Worm (Caenorhabditis elegans) whole organism, L1 larva: ENCODE data around the gene B0495.7.

Source experiments
- C16A3.4 ChIP-seq: fragments of 150-350 bp; optimal IDR thresholded peaks from 2 replicates; lab custom pipeline; 2014; ENCODE audit warnings: missing biosample characterization, missing genetic modification characterization
- F16B12.6 ChIP-seq: fragments of 150-350 bp; optimal IDR thresholded peaks from 2 replicates; lab custom pipeline; 2014; ENCODE audit warnings: missing biosample characterization, missing genetic modification characterization
- aha-1 ChIP-seq: fragments of 150-350 bp; optimal IDR thresholded peaks from 2 replicates; lab custom pipeline; 2014; ENCODE audit warnings: missing biosample characterization, missing genetic modification characterization
- blmp-1 ChIP-seq: fragments of 150-350 bp; optimal IDR thresholded peaks from 2 replicates; lab custom pipeline; 2014; ENCODE audit warnings: missing biosample characterization, missing genetic modification characterization
- ceh-88 ChIP-seq: fragments of 200-800 bp; sonication (Bioruptor generic); IDR thresholded peaks from 2 replicates; pipeline ENCODE4 v1.3.6; 2022; ENCODE audit warnings: missing genetic modification characterization, missing compliant biosample characterization
- dpl-1 ChIP-seq, 3 experiments: fragments of 150-350 bp in 2 of 3; sonication (generic microtip) in 1 of 3; optimal IDR thresholded peaks; 2 replicates each; lab custom pipeline; 2014 to 2017; ENCODE audit warnings: missing biosample characterization in 3 of 3, missing genetic modification characterization in 3 of 3, missing genetic modification reagents in 3 of 3
- efl-1 ChIP-seq, 4 experiments: fragments of 150-350 bp; optimal IDR thresholded peaks in 3 of 4; peaks in 1 of 4; 1 replicate in 1 of 4; 2 replicates in 3 of 4; lab custom pipeline; 2014; ENCODE audit warnings: missing biosample characterization in 2 of 4, missing genetic modification characterization in 2 of 4, missing genetic modification reagents in 2 of 4
- elt-2 ChIP-seq: sonication (generic microtip); optimal IDR thresholded peaks from 2 replicates; lab custom pipeline; 2016; ENCODE audit warnings: missing genetic modification characterization, mild to moderate bottlenecking, inconsistent platforms, missing compliant biosample characterization, missing genetic modification reagents
- fos-1 ChIP-seq: fragments of 150-350 bp; optimal IDR thresholded peaks from 2 replicates; lab custom pipeline; 2014; ENCODE audit warnings: missing biosample characterization, missing genetic modification characterization
- jun-1 ChIP-seq: fragments of 150-350 bp; optimal IDR thresholded peaks from 2 replicates; lab custom pipeline; 2014; ENCODE audit warnings: missing biosample characterization, missing genetic modification reagents, missing genetic modification characterization
- lin-14 ChIP-seq: fragments of 200-800 bp; sonication (Bioruptor generic); optimal IDR thresholded peaks from 2 replicates; lab custom pipeline; 2018; ENCODE audit warnings: mild to moderate bottlenecking, missing genetic modification characterization, moderate library complexity, missing compliant biosample characterization
- lin-35 ChIP-seq, 2 experiments: fragments of 150-350 bp; optimal IDR thresholded peaks; 2 replicates each; lab custom pipeline; 2014; ENCODE audit warnings: missing biosample characterization in 2 of 2, missing genetic modification characterization in 2 of 2, missing genetic modification reagents in 2 of 2
- lir-3 ChIP-seq: sonication (generic microtip); optimal IDR thresholded peaks from 2 replicates; lab custom pipeline; 2016; ENCODE audit warnings: mild to moderate bottlenecking, missing genetic modification characterization, moderate library complexity, missing compliant biosample characterization; ENCODE audit not compliant: poor library complexity
- lsy-2 ChIP-seq, 2 experiments: fragments of 150-350 bp; optimal IDR thresholded peaks; 2 replicates each; lab custom pipeline; 2014; ENCODE audit warnings: missing biosample characterization in 2 of 2, missing genetic modification characterization in 2 of 2
- mab-9 ChIP-seq: fragments of 200-800 bp; sonication (Bioruptor generic); IDR thresholded peaks from 2 replicates; pipeline ENCODE4 v1.3.6; 2022; ENCODE audit warnings: missing genetic modification reagents, missing genetic modification characterization, missing compliant biosample characterization
- mdl-1 ChIP-seq, 2 experiments: fragments of 150-350 bp; optimal IDR thresholded peaks; 2 replicates each; lab custom pipeline; 2014 to 2017; ENCODE audit warnings: missing biosample characterization in 2 of 2, missing genetic modification characterization in 2 of 2, inconsistent platforms in 1 of 2
- mef-2 ChIP-seq: fragments of 150-350 bp; optimal IDR thresholded peaks from 2 replicates; lab custom pipeline; 2014; ENCODE audit warnings: missing biosample characterization, missing genetic modification characterization
- mep-1 ChIP-seq: fragments of 150-350 bp; optimal IDR thresholded peaks from 2 replicates; lab custom pipeline; 2014; ENCODE audit warnings: missing biosample characterization, missing genetic modification characterization
- nhr-20 ChIP-seq: sonication (generic microtip); optimal IDR thresholded peaks from 2 replicates; lab custom pipeline; 2016; ENCODE audit warnings: mild to moderate bottlenecking, missing genetic modification characterization, missing compliant biosample characterization
- nhr-71 ChIP-seq: sonication (generic microtip); optimal IDR thresholded peaks from 2 replicates; lab custom pipeline; 2016; ENCODE audit warnings: mild to moderate bottlenecking, missing genetic modification characterization, moderate library complexity, missing compliant biosample characterization
- nhr-85 ChIP-seq: sonication (generic microtip); peaks from one replicate; lab custom pipeline; 2016; ENCODE audit warnings: missing genetic modification characterization, inconsistent platforms, missing compliant biosample characterization
- rnt-1 ChIP-seq: sonication (generic microtip); optimal IDR thresholded peaks from 2 replicates; lab custom pipeline; 2016; ENCODE audit warnings: mild to moderate bottlenecking, missing genetic modification characterization, moderate library complexity, missing compliant biosample characterization
- skn-1 ChIP-seq: fragments of 150-350 bp; optimal IDR thresholded peaks from 2 replicates; lab custom pipeline; 2014; ENCODE audit warnings: missing biosample characterization, missing genetic modification characterization
- snpc-4 ChIP-seq: fragments of 150-350 bp; optimal IDR thresholded peaks from 2 replicates; lab custom pipeline; 2014; ENCODE audit warnings: missing biosample characterization, missing genetic modification characterization
- snu-23 ChIP-seq: sonication (generic microtip); optimal IDR thresholded peaks from 2 replicates; lab custom pipeline; 2016; ENCODE audit warnings: missing genetic modification characterization, missing compliant biosample characterization

The B0495.7 gene

ce11 chrII:7662008-7662686, 42.9 kb downstream of the B0495.7 start, which contains the start of gene alfa-1:
Gene alfa-1, minus strand, starts transcription at chrII:7662522.
- TF ChIP-seq ceh-88 (GFP tag; lab: Robert Waterston, UW), result no peak
- TF ChIP-seq mdl-1 (tag; optimal IDR thresholded peaks at IDR 0.05; lab: Kevin White, UChicago), result peak in 1 of 2 experiments; percentile 16
- peak; percentile 46 for TF ChIP-seq rnt-1 (tag; lab: Kevin White, UChicago)
- peak in 1 of 2 experiments; percentile 5 for TF ChIP-seq efl-1 (optimal IDR thresholded peaks at IDR 0.05; lab: Kevin White, UChicago)
- TF ChIP-seq efl-1 (GFP tag; optimal IDR thresholded peaks at IDR 0.05 in 1 of 2; lab: Kevin White, UChicago), result peak in 1 of 2 experiments; percentile 30
- TF ChIP-seq nhr-20 (tag; lab: Kevin White, UChicago), result peak; percentile 6
- TF ChIP-seq mep-1, result peak; percentile 54
- peak; percentile 25 for TF ChIP-seq nhr-71 (tag; lab: Kevin White, UChicago)
- peak; percentile 46 for TF ChIP-seq elt-2 (tag; lab: Kevin White, UChicago)
- TF ChIP-seq snpc-4 (tag; lab: Kevin White, UChicago), result no peak
- TF ChIP-seq lsy-2 (tag; optimal IDR thresholded peaks at IDR 0.05; lab: Kevin White, UChicago), result peak in 1 of 2 experiments; percentile 36
- peak; percentile 74 for TF ChIP-seq lin-14 (GFP tag; lab: Kevin White, UChicago)
- peak; percentile 8 to 31 (median 17) for TF ChIP-seq dpl-1 (GFP tag; optimal IDR thresholded peaks at IDR 0.05; lab: Kevin White, UChicago)
- TF ChIP-seq C16A3.4 (tag; lab: Kevin White, UChicago), result no peak
- TF ChIP-seq jun-1 (tag; lab: Kevin White, UChicago), result peak; percentile 0
- TF ChIP-seq aha-1, result no peak
- TF ChIP-seq mab-9, result no peak
- TF ChIP-seq blmp-1, result peak; percentile 55
- TF ChIP-seq lin-35 (GFP tag; optimal IDR thresholded peaks at IDR 0.05; lab: Kevin White, UChicago), result peak; percentile 27 to 39
- TF ChIP-seq skn-1 (tag; lab: Kevin White, UChicago), result no peak
- TF ChIP-seq snu-23 (GFP tag; lab: Kevin White, UChicago), result peak; percentile 41
- TF ChIP-seq nhr-85, result peak; percentile 53
- peak; percentile 25 for TF ChIP-seq fos-1 (tag; lab: Kevin White, UChicago)
- TF ChIP-seq lir-3 (tag; lab: Kevin White, UChicago), result peak; percentile 8
- no peak for TF ChIP-seq mef-2
- peak; percentile 7 for TF ChIP-seq F16B12.6 (tag; lab: Kevin White, UChicago)
- TF ChIP-seq, all 84 proteins: peak for 18
